Worm (Caenorhabditis elegans): ENCODE data around the gene gtf-2H4.

- TF ChIP-seq ztf-29 (GFP tag; IDR thresholded peaks at IDR 0.05) (no peak), klf-2 (GFP tag; conservative IDR thresholded peaks at IDR 0.05) (no peak), med-1 (GFP tag; optimal IDR thresholded peaks at IDR 0.05; ENCODE audit: insufficient read depth) (no peak), flt-1 (GFP tag; IDR thresholded peaks at IDR 0.05) (no peak), cog-1 (tag; optimal IDR thresholded peaks at IDR 0.05) (no peak)
Measured at ce11 chrIV:15441308-15441707, 11.7 kb downstream of the gtf-2H4 start, which contains the start of gene Y73F8A.22.

All from whole organism, midembryonic.